Fruit fly (Drosophila melanogaster): Measurements from ENCODE around the gene CG13255.
A peak's percentile ranks its signal among the peaks of the same experiment; 100 is the strongest.

- TF ChIP-seq rn (GFP tag; IDR thresholded peaks at IDR 0.05) (no peak), gl (tag; optimal IDR thresholded peaks at IDR 0.05) (no peak), CG17806 (tag; optimal IDR thresholded peaks at IDR 0.05) (no peak), CG4496 (GFP tag; IDR thresholded peaks at IDR 0.05) (0 out of 3 replicates have a peak, but pooled peaks have one; percentile 25)
These were observed 4.3 kb downstream of the CG13255 start, which contains the start of the genes CSN3 and CG11456 for dm6 chr3L:20841465-20842109.

Data from whole organism, pupa.